Worm (Caenorhabditis elegans): Measurements from ENCODE around the gene F44E5.17.

- no peak for TF ChIP-seq ceh-48 (tag; optimal IDR thresholded peaks at IDR 0.05)
- TF ChIP-seq dmd-4 (tag; optimal IDR thresholded peaks at IDR 0.05; ENCODE audit: borderline replicate concordance): no peak
These were observed 33.7 kb downstream of the F44E5.17 start for ce11 chrII:11714728-11715127.
